Worm (Caenorhabditis elegans) whole organism, L4 larva: ENCODE data around the gene mrps-9.

Source experiments
- fkh-10 ChIP-seq: fragments of 150-350 bp; optimal IDR thresholded peaks from 2 replicates; lab custom pipeline; 2014; ENCODE audit warnings: missing biosample characterization, missing genetic modification reagents, missing genetic modification characterization
- nhr-28 ChIP-seq: fragments of 150-350 bp; optimal IDR thresholded peaks from 2 replicates; lab custom pipeline; 2014; ENCODE audit warnings: missing biosample characterization, missing genetic modification characterization
- pha-4 ChIP-seq, 2 experiments: fragments of 150-350 bp in 1 of 2; fragments of 200-800 bp in 1 of 2; sonication (Bioruptor generic) in 1 of 2; IDR thresholded peaks in 1 of 2; optimal IDR thresholded peaks in 1 of 2; 2 replicates each; pipeline versions ENCODE4 v1.3.6 to Lab custom; 2014 to 2022; ENCODE audit warnings: missing genetic modification characterization in 2 of 2, missing genetic modification reagents in 2 of 2, missing biosample characterization in 1 of 2, missing compliant biosample characterization in 1 of 2
- snpc-1.2 ChIP-seq: fragments of 200-800 bp; sonication (Bioruptor generic); IDR thresholded peaks from 2 replicates; pipeline ENCODE4 v1.3.6; 2022; ENCODE audit warnings: missing genetic modification reagents, missing genetic modification characterization, missing compliant biosample characterization
- zip-11 ChIP-seq: fragments of 200-800 bp; sonication (Bioruptor generic); IDR thresholded peaks from 2 replicates; pipeline ENCODE4 v1.3.6; 2022; ENCODE audit warnings: missing genetic modification characterization, missing compliant biosample characterization
- ztf-11 ChIP-seq: fragments of 150-350 bp; optimal IDR thresholded peaks from 2 replicates; lab custom pipeline; 2014; ENCODE audit warnings: missing biosample characterization, missing genetic modification characterization

ce11 chrIII:8247051-8247450 is 18.8 kb upstream of the mrps-9 start, which contains the start of gene C02F5.13:
- no peak for TF ChIP-seq fkh-10
- no peak for TF ChIP-seq zip-11 (GFP tag; lab: Robert Waterston, UW)
- TF ChIP-seq ztf-11 (tag; lab: Kevin White, UChicago) = no peak
- TF ChIP-seq pha-4 (GFP tag; IDR thresholded peaks at IDR 0.05; lab: Robert Waterston, UW) = no peak
- TF ChIP-seq pha-4 (tag; optimal IDR thresholded peaks at IDR 0.05; lab: Kevin White, UChicago) = no peak
- no peak for TF ChIP-seq snpc-1.2 (GFP tag; lab: Robert Waterston, UW)
- TF ChIP-seq nhr-28 (tag; lab: Kevin White, UChicago) = no peak
